Worm (Caenorhabditis elegans): ENCODE results near the gene C04A11.2.

ce11 chrX:13687111-13687512 is 18.5 kb upstream of the C04A11.2 start:
- TF ChIP-seq W03F9.2 (tag; optimal IDR thresholded peaks at IDR 0.05) (no peak), him-1 (tag; optimal IDR thresholded peaks at IDR 0.05) (no peak)
